Worm (Caenorhabditis elegans) whole organism, L2 larva: ENCODE results near the gene dpy-8.

Experiments
- ceh-82 ChIP-seq: fragments of 150-350 bp; optimal IDR thresholded peaks from 2 replicates; lab custom pipeline; 2014; ENCODE audit warnings: missing biosample characterization, missing genetic modification characterization
- elt-3 ChIP-seq: sonication (generic microtip); optimal IDR thresholded peaks from 2 replicates; lab custom pipeline; 2017; ENCODE audit warnings: missing biosample characterization, missing genetic modification characterization
- gmeb-1 ChIP-seq: fragments of 150-350 bp; optimal IDR thresholded peaks from 2 replicates; lab custom pipeline; 2014; ENCODE audit warnings: missing biosample characterization, missing genetic modification characterization
- lsy-2 ChIP-seq, 2 experiments: fragments of 150-350 bp in 1 of 2; sonication (generic microtip) in 1 of 2; optimal IDR thresholded peaks; 2 replicates each; lab custom pipeline; 2014 to 2017; ENCODE audit warnings: missing biosample characterization in 2 of 2, missing genetic modification characterization in 2 of 2
- unc-62 ChIP-seq: fragments of 150-350 bp; optimal IDR thresholded peaks from 2 replicates; lab custom pipeline; 2014; ENCODE audit warnings: missing biosample characterization, missing genetic modification reagents, missing genetic modification characterization

DNA sequence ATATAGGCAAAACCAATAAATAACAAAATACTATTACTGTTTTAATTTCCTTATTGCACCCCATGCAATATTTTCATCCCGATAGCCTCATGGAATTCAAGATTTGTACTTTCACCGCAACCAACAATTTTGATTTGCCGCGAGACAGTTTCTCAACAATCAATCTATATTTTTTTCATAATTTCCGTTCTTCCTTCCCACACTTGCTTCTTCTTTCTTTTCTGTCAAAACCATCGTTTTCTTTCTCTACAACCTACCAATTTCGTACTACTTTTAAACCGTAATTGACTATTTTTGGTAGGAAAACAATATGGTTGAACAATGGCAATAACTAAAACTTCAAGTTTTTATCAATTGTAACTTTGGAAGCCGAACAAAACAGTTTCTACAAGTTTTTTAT is 2.4 kb downstream of the dpy-8 start, which contains the start of gene C31H2.14:
- TF ChIP-seq lsy-2 (tag; optimal IDR thresholded peaks at IDR 0.05; lab: Kevin White, UChicago) (no peak), unc-62 (no peak), gmeb-1 (tag; lab: Kevin White, UChicago) (no peak), elt-3 (no peak), ceh-82 (tag; lab: Kevin White, UChicago) (no peak)
